Fruit fly (Drosophila melanogaster): ENCODE results near the gene 5-HT2A.

5-HT2A gene

dm6 chr3R:4645457-4646082, 32.9 kb downstream of the 5-HT2A start, which contains the start of the genes Dlip2 and rpk (continued):
- TF ChIP-seq Doc2 (GFP tag; IDR thresholded peaks at IDR 0.05), result no peak
- TF ChIP-seq CG3281 (GFP tag; optimal IDR thresholded peaks at IDR 0.05), result no peak
- no peak for TF ChIP-seq gsb (GFP tag; IDR thresholded peaks at IDR 0.05)
- no peak for TF ChIP-seq ap (GFP tag; IDR thresholded peaks at IDR 0.05)
- TF ChIP-seq ind (GFP tag; optimal IDR thresholded peaks at IDR 0.05), result no peak
- no peak for TF ChIP-seq CG9215 (GFP tag; IDR thresholded peaks at IDR 0.05)
- no peak for TF ChIP-seq CG9876 (GFP tag; optimal IDR thresholded peaks at IDR 0.05)
- TF ChIP-seq Drgx (GFP tag; IDR thresholded peaks at IDR 0.05), result no peak
- no peak for TF ChIP-seq jigr1 (GFP tag; IDR thresholded peaks at IDR 0.05)
- no peak for TF ChIP-seq MTF-1 (GFP tag; optimal IDR thresholded peaks at IDR 0.05; ENCODE audit: borderline replicate concordance)
- peak; percentile 79 for TF ChIP-seq hb (GFP tag; IDR thresholded peaks at IDR 0.05; ENCODE audit: partially characterized antibody)
- no peak for TF ChIP-seq CG7556 (GFP tag; optimal IDR thresholded peaks at IDR 0.05)
- no peak for TF ChIP-seq sisA (GFP tag; IDR thresholded peaks at IDR 0.05)
- no peak for TF ChIP-seq CG15269 (tag; optimal IDR thresholded peaks at IDR 0.05)
- no peak for TF ChIP-seq PHDP (tag; optimal IDR thresholded peaks at IDR 0.05)
- TF ChIP-seq row (GFP tag; IDR thresholded peaks at IDR 0.05), result peak; percentile 66; the same call in 2 of the 3 replicates
- TF ChIP-seq H2.0 (GFP tag; IDR thresholded peaks at IDR 0.05), result no peak
- peak; percentile 63 for TF ChIP-seq Sry-δ (GFP tag; optimal IDR thresholded peaks at IDR 0.05)
- TF ChIP-seq corto (GFP tag; optimal IDR thresholded peaks at IDR 0.05), result no peak
- no peak for TF ChIP-seq cato (GFP tag; optimal IDR thresholded peaks at IDR 0.05; ENCODE audit: borderline replicate concordance)
- TF ChIP-seq Pdp1 (GFP tag; optimal IDR thresholded peaks at IDR 0.05), result peak in 1 of 2 experiments; percentile 9
- no peak for TF ChIP-seq Atf-2 (GFP tag; optimal IDR thresholded peaks at IDR 0.05)
- TF ChIP-seq Elba2 (GFP tag; optimal IDR thresholded peaks at IDR 0.05), result no peak
- TF ChIP-seq CG8944 (GFP tag; optimal IDR thresholded peaks at IDR 0.05), result no peak
- TF ChIP-seq CG11696 (GFP tag; IDR thresholded peaks at IDR 0.05), result no peak
- TF ChIP-seq sd (tag; optimal IDR thresholded peaks at IDR 0.05), result no peak
- TF ChIP-seq CG17829 (tag; optimal IDR thresholded peaks at IDR 0.05), result peak; percentile 45
- no peak for TF ChIP-seq CG12391 (tag; optimal IDR thresholded peaks at IDR 0.05)
- TF ChIP-seq abd-A (tag; optimal IDR thresholded peaks at IDR 0.05), result no peak
- TF ChIP-seq CG3838 (GFP tag; optimal IDR thresholded peaks at IDR 0.05), result no peak
- TF ChIP-seq CG5180 (GFP tag; optimal IDR thresholded peaks at IDR 0.05), result no peak
- TF ChIP-seq ems (GFP tag; optimal IDR thresholded peaks at IDR 0.05), result no peak
- TF ChIP-seq Gug (GFP tag; IDR thresholded peaks at IDR 0.05), result no peak
- TF ChIP-seq CG16863 (GFP tag; optimal IDR thresholded peaks at IDR 0.05), result no peak
- no peak for TF ChIP-seq CG12744 (GFP tag; optimal IDR thresholded peaks at IDR 0.05)
- no peak for TF ChIP-seq dmrt11E (tag; optimal IDR thresholded peaks at IDR 0.05)
- no peak for TF ChIP-seq CG7271 (tag; optimal IDR thresholded peaks at IDR 0.05)
- TF ChIP-seq Gsc (GFP tag; IDR thresholded peaks at IDR 0.05), result no peak
- no peak for TF ChIP-seq Taf1 (GFP tag; IDR thresholded peaks at IDR 0.05)
- peak; percentile 89 for TF ChIP-seq knrl (GFP tag; IDR thresholded peaks at IDR 0.05; ENCODE audit: partially characterized antibody)
- TF ChIP-seq Sox100B (GFP tag; optimal IDR thresholded peaks at IDR 0.05), result no peak
- TF ChIP-seq CG7357 (GFP tag; IDR thresholded peaks at IDR 0.05), result peak; percentile 92
- TF ChIP-seq CG30431 (GFP tag; optimal IDR thresholded peaks at IDR 0.05), result no peak
- TF ChIP-seq Hr39 (optimal IDR thresholded peaks at IDR 0.05), result no peak
- TF ChIP-seq CG12299 (tag; optimal IDR thresholded peaks at IDR 0.05), result no peak
- TF ChIP-seq CG15011 (GFP tag; optimal IDR thresholded peaks at IDR 0.05), result no peak
- peak; percentile 45 for TF ChIP-seq trem (tag; optimal IDR thresholded peaks at IDR 0.05)
- peak; percentile 7 for TF ChIP-seq gfzf (GFP tag; optimal IDR thresholded peaks at IDR 0.05)
- no peak for TF ChIP-seq dati (GFP tag; IDR thresholded peaks at IDR 0.05)
- no peak for TF ChIP-seq CG2199 (GFP tag; IDR thresholded peaks at IDR 0.05)
- TF ChIP-seq gro (GFP tag; optimal IDR thresholded peaks at IDR 0.05), result no peak
- TF ChIP-seq yki (optimal IDR thresholded peaks at IDR 0.05), result no peak
